Fruit fly (Drosophila melanogaster): Measurements from ENCODE around the gene Grp170.

Gene Grp170

dm6 chrX:2301069-2301508, 26.2 kb upstream of the Grp170 start:
- TF ChIP-seq Dif (GFP tag; optimal IDR thresholded peaks at IDR 0.05; ENCODE audit: partially characterized antibody), result peak; percentile 95
- TF ChIP-seq foxo (GFP tag; optimal IDR thresholded peaks at IDR 0.05), result peak in 1 of 2 experiments; percentile 70
- TF ChIP-seq pan (optimal IDR thresholded peaks at IDR 0.05), result no peak
- TF ChIP-seq dmrt93B (GFP tag; optimal IDR thresholded peaks at IDR 0.05), result peak; percentile 70
- TF ChIP-seq Hr83 (GFP tag; optimal IDR thresholded peaks at IDR 0.05; ENCODE audit: poor library complexity, severe bottlenecking), result no peak
- no peak for TF ChIP-seq usp (GFP tag; optimal IDR thresholded peaks at IDR 0.05)
- TF ChIP-seq Hnf4 (GFP tag; optimal IDR thresholded peaks at IDR 0.05), result no peak
- TF ChIP-seq rgr (GFP tag; optimal IDR thresholded peaks at IDR 0.05), result peak; percentile 77
- TF ChIP-seq N (GFP tag; optimal IDR thresholded peaks at IDR 0.05), result no peak
- no peak for TF ChIP-seq Jra (GFP tag; optimal IDR thresholded peaks at IDR 0.05)
- no peak for TF ChIP-seq sv (GFP tag; optimal IDR thresholded peaks at IDR 0.05)
- TF ChIP-seq psq (GFP tag; optimal IDR thresholded peaks at IDR 0.05), result peak; percentile 54
- TF ChIP-seq jim (GFP tag; optimal IDR thresholded peaks at IDR 0.05), result no peak
- no peak for TF ChIP-seq lola (GFP tag; optimal IDR thresholded peaks at IDR 0.05)
- no peak for TF ChIP-seq Abd-B (GFP tag; optimal IDR thresholded peaks at IDR 0.05)
- TF ChIP-seq Hr78 (GFP tag; optimal IDR thresholded peaks at IDR 0.05), result no peak
- TF ChIP-seq CG9705 (GFP tag; optimal IDR thresholded peaks at IDR 0.05), result peak; percentile 57
- TF ChIP-seq Dfd (GFP tag; optimal IDR thresholded peaks at IDR 0.05), result no peak
- TF ChIP-seq fru (GFP tag; optimal IDR thresholded peaks at IDR 0.05), result peak; percentile 72
- TF ChIP-seq dsf (GFP tag; optimal IDR thresholded peaks at IDR 0.05; ENCODE audit: borderline replicate concordance), result no peak
- TF ChIP-seq Sp1 (GFP tag; optimal IDR thresholded peaks at IDR 0.05), result peak; percentile 67
- peak; percentile 90 to 95 for TF ChIP-seq dl (GFP tag; optimal IDR thresholded peaks at IDR 0.05; ENCODE audit: insufficient read depth in 1 of 2, partially characterized antibody in 2 of 2)
- no peak for TF ChIP-seq Mio (GFP tag; optimal IDR thresholded peaks at IDR 0.05)
- TF ChIP-seq HLH106 (tag; optimal IDR thresholded peaks at IDR 0.05), result peak; percentile 79
- TF ChIP-seq OdsH (GFP tag; optimal IDR thresholded peaks at IDR 0.05), result peak; percentile 69
- no peak for TF ChIP-seq tai (GFP tag; optimal IDR thresholded peaks at IDR 0.05)
- no peak for TF ChIP-seq woc (GFP tag; optimal IDR thresholded peaks at IDR 0.05)
- peak; percentile 83 for TF ChIP-seq Vsx2 (GFP tag; optimal IDR thresholded peaks at IDR 0.05; ENCODE audit: partially characterized antibody)
- no peak for TF ChIP-seq CG32264 (GFP tag; optimal IDR thresholded peaks at IDR 0.05)
- no peak for TF ChIP-seq GATAd (GFP tag; optimal IDR thresholded peaks at IDR 0.05)
- TF ChIP-seq ey (GFP tag; optimal IDR thresholded peaks at IDR 0.05), result peak; percentile 64
- TF ChIP-seq h (GFP tag; optimal IDR thresholded peaks at IDR 0.05), result peak; percentile 40
- no peak for TF ChIP-seq CrebA (GFP tag; optimal IDR thresholded peaks at IDR 0.05; ENCODE audit: borderline replicate concordance)
- TF ChIP-seq br (GFP tag; optimal IDR thresholded peaks at IDR 0.05), result peak; percentile 9
- no peak for TF ChIP-seq Myc (optimal IDR thresholded peaks at IDR 0.05)
- no peak for TF ChIP-seq Rel (GFP tag; optimal IDR thresholded peaks at IDR 0.05)
- TF ChIP-seq Rel (tag; optimal IDR thresholded peaks at IDR 0.05), result no peak
- no peak for TF ChIP-seq brk (GFP tag; optimal IDR thresholded peaks at IDR 0.05)
- no peak for TF ChIP-seq sage (GFP tag; optimal IDR thresholded peaks at IDR 0.05)

- TF ChIP-seq Mio (GFP tag; optimal IDR thresholded peaks at IDR 0.05) (peak; percentile 93), ey (GFP tag; optimal IDR thresholded peaks at IDR 0.05) (peak; percentile 99), rgr (GFP tag; optimal IDR thresholded peaks at IDR 0.05) (peak; percentile 99), Sp1 (GFP tag; optimal IDR thresholded peaks at IDR 0.05) (peak; percentile 99), sage (GFP tag; optimal IDR thresholded peaks at IDR 0.05) (peak; percentile 98), dl (GFP tag; optimal IDR thresholded peaks at IDR 0.05; ENCODE audit: insufficient read depth in 1 of 2, partially characterized antibody in 2 of 2) (peak in 1 of 2 experiments; percentile 10), N (GFP tag; optimal IDR thresholded peaks at IDR 0.05) (no peak), Hr78 (GFP tag; optimal IDR thresholded peaks at IDR 0.05) (no peak), pan (optimal IDR thresholded peaks at IDR 0.05) (no peak), tai (GFP tag; optimal IDR thresholded peaks at IDR 0.05) (peak; percentile 95), Dfd (GFP tag; optimal IDR thresholded peaks at IDR 0.05) (peak; percentile 2), psq (GFP tag; optimal IDR thresholded peaks at IDR 0.05) (peak; percentile 97), Hr83 (GFP tag; optimal IDR thresholded peaks at IDR 0.05; ENCODE audit: poor library complexity, severe bottlenecking) (peak; percentile 93), lola (GFP tag; optimal IDR thresholded peaks at IDR 0.05) (no peak), Myc (optimal IDR thresholded peaks at IDR 0.05) (no peak), fru (GFP tag; optimal IDR thresholded peaks at IDR 0.05) (peak; percentile 99), Vsx2 (GFP tag; optimal IDR thresholded peaks at IDR 0.05; ENCODE audit: partially characterized antibody) (no peak), foxo (GFP tag; optimal IDR thresholded peaks at IDR 0.05) (peak; percentile 95 to 98), dsf (GFP tag; optimal IDR thresholded peaks at IDR 0.05; ENCODE audit: borderline replicate concordance) (peak; percentile 94), Dif (GFP tag; optimal IDR thresholded peaks at IDR 0.05; ENCODE audit: partially characterized antibody) (no peak), dmrt93B (GFP tag; optimal IDR thresholded peaks at IDR 0.05) (peak; percentile 99), br (GFP tag; optimal IDR thresholded peaks at IDR 0.05) (peak; percentile 99), h (GFP tag; optimal IDR thresholded peaks at IDR 0.05) (peak; percentile 99), Abd-B (GFP tag; optimal IDR thresholded peaks at IDR 0.05) (no peak), GATAd (GFP tag; optimal IDR thresholded peaks at IDR 0.05) (peak; percentile 90), brk (GFP tag; optimal IDR thresholded peaks at IDR 0.05) (peak; percentile 90), OdsH (GFP tag; optimal IDR thresholded peaks at IDR 0.05) (peak; percentile 98), Jra (GFP tag; optimal IDR thresholded peaks at IDR 0.05) (peak; percentile 98), usp (GFP tag; optimal IDR thresholded peaks at IDR 0.05) (no peak), CrebA (GFP tag; optimal IDR thresholded peaks at IDR 0.05; ENCODE audit: borderline replicate concordance) (peak; percentile 92), sv (GFP tag; optimal IDR thresholded peaks at IDR 0.05) (peak; percentile 88), jim (GFP tag; optimal IDR thresholded peaks at IDR 0.05) (peak; percentile 7), woc (GFP tag; optimal IDR thresholded peaks at IDR 0.05) (peak; percentile 96), Rel (GFP tag; optimal IDR thresholded peaks at IDR 0.05) (peak; percentile 92), Rel (tag; optimal IDR thresholded peaks at IDR 0.05) (peak; percentile 90), CG9705 (GFP tag; optimal IDR thresholded peaks at IDR 0.05) (peak; percentile 95), CG32264 (GFP tag; optimal IDR thresholded peaks at IDR 0.05) (peak; percentile 98), HLH106 (tag; optimal IDR thresholded peaks at IDR 0.05) (peak; percentile 99), Hnf4 (GFP tag; optimal IDR thresholded peaks at IDR 0.05) (peak; percentile 98)
Measured at dm6 chrX:2300293-2301068, 25.6 kb upstream of the Grp170 start.

Measured in whole organism, wandering third instar larva.